Fruit fly (Drosophila melanogaster) whole organism, embryonic: ENCODE data around the gene CG15403.

Experiments
- B-H1 ChIP-seq: fragments of 200-800 bp; sonication (Bioruptor generic); IDR thresholded peaks from 3 replicates; pipeline ENCODE4 v1.3.6; 2022; ENCODE audit warnings: missing biosample characterization, missing genetic modification characterization
- Bdp1 ChIP-seq: fragments of 200-800 bp; sonication (Bioruptor generic); optimal IDR thresholded peaks from 3 replicates; lab custom pipeline; 2016; ENCODE audit warnings: missing biosample characterization, missing genetic modification characterization
- CG11093 ChIP-seq: fragments of 200-800 bp; sonication (Bioruptor generic); IDR thresholded peaks from 3 replicates; pipeline ENCODE4 v1.3.6; 2022; ENCODE audit warnings: missing biosample characterization, missing genetic modification characterization
- CG11247 ChIP-seq: fragments of 200-800 bp; sonication (Bioruptor generic); IDR thresholded peaks from 2 replicates; pipeline ENCODE4 v1.3.6; 2022; ENCODE audit warnings: missing biosample characterization, missing genetic modification characterization
- CG13296 ChIP-seq: fragments of 200-800 bp; sonication (Bioruptor generic); optimal IDR thresholded peaks from 3 replicates; lab custom pipeline; 2018; ENCODE audit warnings: missing biosample characterization, mild to moderate bottlenecking, missing genetic modification characterization
- CG13424 ChIP-seq: fragments of 200-800 bp; sonication (Bioruptor generic); optimal IDR thresholded peaks from 2 replicates; lab custom pipeline; 2019; ENCODE audit warnings: missing biosample characterization, mild to moderate bottlenecking, missing genetic modification characterization, moderate library complexity
- CG14860 ChIP-seq: fragments of 200-800 bp; sonication (Bioruptor generic); IDR thresholded peaks from 3 replicates; pipeline ENCODE4 v1.3.6; 2022; ENCODE audit warnings: missing biosample characterization, missing genetic modification characterization; ENCODE audit not compliant: partially characterized antibody
- CG17186 ChIP-seq: fragments of 200-800 bp; sonication (Bioruptor generic); optimal IDR thresholded peaks from 3 replicates; lab custom pipeline; 2017; ENCODE audit warnings: missing biosample characterization, missing genetic modification reagents, missing genetic modification characterization
- CG17361 ChIP-seq: fragments of 200-800 bp; sonication (Bioruptor generic); IDR thresholded peaks from 3 replicates; pipeline ENCODE4 v1.3.6; 2022; ENCODE audit warnings: missing biosample characterization, missing genetic modification characterization
- CG18476 ChIP-seq: fragments of 200-800 bp; sonication (Bioruptor generic); optimal IDR thresholded peaks from 2 replicates; lab custom pipeline; 2016; ENCODE audit warnings: missing biosample characterization, mild to moderate bottlenecking, missing genetic modification characterization
- CG18764 ChIP-seq: fragments of 200-800 bp; sonication (Bioruptor generic); optimal IDR thresholded peaks from 3 replicates; lab custom pipeline; 2016; ENCODE audit warnings: missing biosample characterization, missing genetic modification characterization
- CG2875 ChIP-seq: fragments of 200-800 bp; sonication (Bioruptor generic); optimal IDR thresholded peaks from 2 replicates; lab custom pipeline; 2017; ENCODE audit warnings: missing biosample characterization, mild to moderate bottlenecking, missing genetic modification characterization, missing genetic modification reagents
- CG31224 ChIP-seq: fragments of 200-800 bp; sonication (Bioruptor generic); IDR thresholded peaks from 2 replicates; pipeline ENCODE4 v1.3.6; 2022; ENCODE audit warnings: missing biosample characterization, missing genetic modification characterization
- CG31441 ChIP-seq: fragments of 200-800 bp; sonication (Bioruptor generic); IDR thresholded peaks from 2 replicates; pipeline ENCODE4 v1.3.6; 2022; ENCODE audit warnings: missing biosample characterization, missing genetic modification characterization
- CG43689 ChIP-seq: fragments of 200-800 bp; sonication (Bioruptor generic); IDR thresholded peaks from 2 replicates; pipeline ENCODE4 v1.3.6; 2022; ENCODE audit warnings: missing biosample characterization, missing genetic modification characterization
- CG6254 ChIP-seq: fragments of 200-800 bp; sonication (Bioruptor generic); optimal IDR thresholded peaks from 3 replicates; lab custom pipeline; 2017; ENCODE audit warnings: mild to moderate bottlenecking, missing biosample characterization, missing genetic modification reagents, missing genetic modification characterization
- CG8765 ChIP-seq: fragments of 200-800 bp; sonication (Bioruptor generic); IDR thresholded peaks from 2 replicates; pipeline ENCODE4 v1.3.6; 2022; ENCODE audit warnings: missing biosample characterization, missing genetic modification characterization
- CG9727 ChIP-seq: fragments of 200-800 bp; sonication (Bioruptor generic); optimal IDR thresholded peaks from 3 replicates; lab custom pipeline; 2017; ENCODE audit warnings: missing biosample characterization, mild to moderate bottlenecking, missing genetic modification characterization
- Camta ChIP-seq: fragments of 200-800 bp; sonication (Bioruptor generic); optimal IDR thresholded peaks from 2 replicates; lab custom pipeline; 2016; ENCODE audit warnings: missing biosample characterization, missing genetic modification characterization
- Deaf1 ChIP-seq: fragments of 200-800 bp; optimal IDR thresholded peaks from 3 replicates; lab custom pipeline; 2019; ENCODE audit warnings: missing biosample characterization, mild to moderate bottlenecking, missing genetic modification characterization, moderate library complexity
- Dek ChIP-seq: fragments of 200-800 bp; sonication (Bioruptor generic); optimal IDR thresholded peaks from 3 replicates; lab custom pipeline; 2019; ENCODE audit warnings: missing biosample characterization, mild to moderate bottlenecking, missing genetic modification characterization, moderate library complexity
- E2f2 ChIP-seq: fragments of 200-800 bp; sonication (Bioruptor generic); IDR thresholded peaks from 2 replicates; pipeline ENCODE4 v1.3.6; 2022; ENCODE audit warnings: missing biosample characterization, missing genetic modification characterization
- Fer1 ChIP-seq: fragments of 200-800 bp; sonication (Bioruptor generic); optimal IDR thresholded peaks from 2 replicates; lab custom pipeline; 2017; ENCODE audit warnings: missing biosample characterization, mild to moderate bottlenecking, missing genetic modification characterization
- HmgZ ChIP-seq: fragments of 200-800 bp; sonication (Bioruptor generic); optimal IDR thresholded peaks from 2 replicates; lab custom pipeline; 2018; ENCODE audit warnings: missing biosample characterization, mild to moderate bottlenecking, missing genetic modification characterization
- Hmx ChIP-seq: fragments of 200-800 bp; sonication (Bioruptor generic); optimal IDR thresholded peaks from 2 replicates; lab custom pipeline; 2016; ENCODE audit warnings: missing biosample characterization, missing genetic modification characterization
- Hr3 ChIP-seq: fragments of 200-800 bp; sonication (Bioruptor generic); optimal IDR thresholded peaks from 3 replicates; lab custom pipeline; 2016; ENCODE audit warnings: missing biosample characterization, missing genetic modification characterization
- Lim3 ChIP-seq: fragments of 200-800 bp; sonication (Bioruptor generic); IDR thresholded peaks from 2 replicates; pipeline ENCODE4 v1.3.6; 2022; ENCODE audit warnings: missing biosample characterization, missing genetic modification characterization
- Mrtf ChIP-seq: fragments of 200-800 bp; sonication (Bioruptor generic); IDR thresholded peaks from 3 replicates; pipeline ENCODE4 v1.3.6; 2022; ENCODE audit warnings: missing biosample characterization, missing genetic modification characterization
- NK7.1 ChIP-seq: fragments of 200-800 bp; sonication (Bioruptor generic); optimal IDR thresholded peaks from 3 replicates; lab custom pipeline; 2016; ENCODE audit warnings: missing biosample characterization, missing genetic modification characterization
- Oli ChIP-seq: fragments of 200-800 bp; sonication (Bioruptor generic); optimal IDR thresholded peaks from 2 replicates; lab custom pipeline; 2018; ENCODE audit warnings: missing biosample characterization, mild to moderate bottlenecking, missing genetic modification characterization, moderate library complexity
- Rx ChIP-seq: fragments of 200-800 bp; sonication (Bioruptor generic); IDR thresholded peaks from 2 replicates; pipeline ENCODE4 v1.3.6; 2022; ENCODE audit warnings: missing biosample characterization, missing genetic modification characterization
- Usf ChIP-seq: fragments of 200-800 bp; sonication (Bioruptor generic); optimal IDR thresholded peaks from 2 replicates; lab custom pipeline; 2017; ENCODE audit warnings: missing genotype, missing biosample characterization, missing genetic modification characterization
- cas ChIP-seq: fragments of 200-800 bp; sonication (Bioruptor generic); IDR thresholded peaks from 2 replicates; pipeline ENCODE4 v1.3.6; 2022; ENCODE audit warnings: missing biosample characterization, missing genetic modification characterization
- chif ChIP-seq, 2 experiments: fragments of 200-800 bp; sonication (Bioruptor generic); optimal IDR thresholded peaks; 3 replicates each; lab custom pipeline; 2016; ENCODE audit warnings: missing biosample characterization in 2 of 2, missing genetic modification characterization in 2 of 2
- chinmo ChIP-seq: fragments of 200-800 bp; sonication (Bioruptor generic); IDR thresholded peaks from 4 replicates; pipeline ENCODE4 v1.3.6; 2022; ENCODE audit warnings: missing biosample characterization, missing genetic modification characterization; ENCODE audit not compliant: partially characterized antibody
- chm ChIP-seq: fragments of 200-800 bp; sonication (Bioruptor generic); IDR thresholded peaks from 2 replicates; pipeline ENCODE4 v1.3.6; 2022; ENCODE audit warnings: missing biosample characterization, missing genetic modification characterization
- crp ChIP-seq, 2 experiments: fragments of 200-800 bp; sonication (Bioruptor generic); optimal IDR thresholded peaks; 2 replicates in 1 of 2; 3 replicates in 1 of 2; lab custom pipeline; 2017; ENCODE audit warnings: missing biosample characterization in 2 of 2, missing genetic modification characterization in 2 of 2, mild to moderate bottlenecking in 1 of 2, moderate library complexity in 1 of 2
- fd96Cb ChIP-seq: fragments of 200-800 bp; sonication (Bioruptor generic); optimal IDR thresholded peaks from 2 replicates; lab custom pipeline; 2018; ENCODE audit warnings: missing biosample characterization, mild to moderate bottlenecking, missing genetic modification characterization, moderate library complexity
- gcm ChIP-seq: fragments of 200-800 bp; sonication (Bioruptor generic); optimal IDR thresholded peaks from 2 replicates; lab custom pipeline; 2019; ENCODE audit warnings: missing biosample characterization, mild to moderate bottlenecking, missing genetic modification characterization, moderate library complexity
- gem ChIP-seq: fragments of 200-800 bp; sonication (Bioruptor generic); optimal IDR thresholded peaks from 2 replicates; lab custom pipeline; 2019; ENCODE audit warnings: missing biosample characterization, mild to moderate bottlenecking, missing genetic modification characterization, moderate library complexity
- her ChIP-seq: fragments of 200-800 bp; sonication (Bioruptor generic); optimal IDR thresholded peaks from 2 replicates; lab custom pipeline; 2016; ENCODE audit warnings: missing biosample characterization, missing genetic modification characterization
- jigr1 ChIP-seq: fragments of 200-800 bp; sonication (Bioruptor generic); IDR thresholded peaks from 3 replicates; pipeline ENCODE4 v1.3.6; 2022; ENCODE audit warnings: missing biosample characterization, missing genetic modification characterization
- jumu ChIP-seq: fragments of 200-800 bp; sonication (Bioruptor generic); optimal IDR thresholded peaks from 3 replicates; lab custom pipeline; 2016; ENCODE audit warnings: missing biosample characterization, missing genetic modification characterization
- ken ChIP-seq: fragments of 200-800 bp; sonication (Bioruptor generic); IDR thresholded peaks from 3 replicates; pipeline ENCODE4 v1.3.6; 2022; ENCODE audit warnings: missing biosample characterization, missing genetic modification characterization
- kni ChIP-seq: fragments of 200-800 bp; sonication (Bioruptor generic); optimal IDR thresholded peaks from 3 replicates; lab custom pipeline; 2017; ENCODE audit warnings: mild to moderate bottlenecking, missing biosample characterization, missing genetic modification reagents, missing genetic modification characterization
- maf-S ChIP-seq: fragments of 200-800 bp; sonication (Bioruptor generic); optimal IDR thresholded peaks from 2 replicates; lab custom pipeline; 2016; ENCODE audit warnings: missing biosample characterization, missing genetic modification characterization
- pros ChIP-seq: fragments of 200-800 bp; sonication (Bioruptor generic); optimal IDR thresholded peaks from 3 replicates; lab custom pipeline; 2019; ENCODE audit warnings: missing biosample characterization, mild to moderate bottlenecking, missing genetic modification characterization, moderate library complexity
- psq ChIP-seq: fragments of 200-800 bp; sonication (Bioruptor generic); optimal IDR thresholded peaks from 2 replicates; lab custom pipeline; 2017; ENCODE audit warnings: missing biosample characterization, missing genetic modification characterization
- slbo ChIP-seq: fragments of 200-800 bp; sonication (Bioruptor generic); IDR thresholded peaks from 2 replicates; pipeline ENCODE4 v1.3.6; 2022; ENCODE audit warnings: missing biosample characterization, missing genetic modification characterization
- slou ChIP-seq: fragments of 200-800 bp; sonication (Bioruptor generic); optimal IDR thresholded peaks from 3 replicates; lab custom pipeline; 2016; ENCODE audit warnings: missing biosample characterization, missing genetic modification characterization
- tio ChIP-seq: fragments of 200-800 bp; sonication (Bioruptor generic); optimal IDR thresholded peaks from 2 replicates; lab custom pipeline; 2017; ENCODE audit warnings: missing biosample characterization, missing genetic modification characterization, inconsistent platforms
- unc-4 ChIP-seq: fragments of 200-800 bp; sonication (Bioruptor generic); IDR thresholded peaks from 2 replicates; pipeline ENCODE4 v1.3.6; 2022; ENCODE audit warnings: missing biosample characterization, missing genetic modification characterization; ENCODE audit not compliant: partially characterized antibody

CG15403 gene

dm6 chr2L:3144709-3145108 is 16.3 kb downstream of the CG15403 start, which contains the start of gene toc (continued):
- TF ChIP-seq Camta (GFP tag; lab: Kevin White, UChicago) (no peak), Bdp1 (GFP tag; lab: Kevin White, UChicago) (no peak), chinmo (GFP tag; lab: Robert Waterston, UW) (peak; percentile 81; the same call in 1 of the 4 replicates), kni (no peak), psq (GFP tag; lab: Kevin White, UChicago) (no peak), CG13424 (no peak), Hmx (GFP tag; lab: Kevin White, UChicago) (no peak), Rx (no peak), CG17361 (GFP tag; lab: Robert Waterston, UW) (no peak), crp (GFP tag; optimal IDR thresholded peaks at IDR 0.05; lab: Kevin White, UChicago) (no peak), CG8765 (GFP tag; lab: Robert Waterston, UW) (no peak), tio (GFP tag; lab: Kevin White, UChicago) (no peak), CG18476 (GFP tag; lab: Kevin White, UChicago) (no peak), NK7.1 (no peak), cas (GFP tag; lab: Robert Waterston, UW) (no peak), Hr3 (GFP tag; lab: Kevin White, UChicago) (no peak), Dek (tag; lab: Kevin White, UChicago) (no peak), gcm (GFP tag; lab: Kevin White, UChicago) (no peak), slbo (GFP tag; lab: Robert Waterston, UW) (peak; percentile 27; the same call in 1 of the 2 replicates), B-H1 (GFP tag; lab: Robert Waterston, UW) (no peak), CG13296 (GFP tag; lab: Kevin White, UChicago) (no peak), unc-4 (peak; percentile 85), Oli (tag; lab: Kevin White, UChicago) (no peak), CG43689 (GFP tag; lab: Robert Waterston, UW) (no peak), slou (GFP tag; lab: Kevin White, UChicago) (no peak), Lim3 (no peak), CG11093 (no peak), her (GFP tag; lab: Kevin White, UChicago) (peak; percentile 14), chm (no peak), maf-S (GFP tag; lab: Kevin White, UChicago) (no peak), CG18764 (GFP tag; lab: Kevin White, UChicago) (no peak), HmgZ (tag; lab: Kevin White, UChicago) (peak; percentile 53), CG14860 (GFP tag; lab: Robert Waterston, UW) (peak; percentile 70), CG9727 (GFP tag; lab: Kevin White, UChicago) (no peak), CG17186 (GFP tag; lab: Kevin White, UChicago) (peak; percentile 97), CG11247 (GFP tag; lab: Robert Waterston, UW) (no peak), pros (no peak), CG2875 (GFP tag; lab: Kevin White, UChicago) (no peak), Deaf1 (tag; lab: Kevin White, UChicago) (no peak), Usf (no peak), chif (GFP tag; optimal IDR thresholded peaks at IDR 0.05; lab: Kevin White, UChicago) (no peak), jigr1 (GFP tag; lab: Robert Waterston, UW) (no peak), fd96Cb (tag; lab: Kevin White, UChicago) (no peak), E2f2 (peak; percentile 68), CG31224 (GFP tag; lab: Robert Waterston, UW) (no peak), gem (no peak), CG6254 (GFP tag; lab: Kevin White, UChicago) (no peak), jumu (GFP tag; lab: Kevin White, UChicago) (no peak), Fer1 (peak; percentile 13), Mrtf (GFP tag; lab: Robert Waterston, UW) (no peak), CG31441 (no peak), ken (GFP tag; lab: Robert Waterston, UW) (no peak; the same call in 2 of the 3 replicates)
